3 fruit fly cellular contexts compared by ENCODE assay signal in the genomic region with DNA sequence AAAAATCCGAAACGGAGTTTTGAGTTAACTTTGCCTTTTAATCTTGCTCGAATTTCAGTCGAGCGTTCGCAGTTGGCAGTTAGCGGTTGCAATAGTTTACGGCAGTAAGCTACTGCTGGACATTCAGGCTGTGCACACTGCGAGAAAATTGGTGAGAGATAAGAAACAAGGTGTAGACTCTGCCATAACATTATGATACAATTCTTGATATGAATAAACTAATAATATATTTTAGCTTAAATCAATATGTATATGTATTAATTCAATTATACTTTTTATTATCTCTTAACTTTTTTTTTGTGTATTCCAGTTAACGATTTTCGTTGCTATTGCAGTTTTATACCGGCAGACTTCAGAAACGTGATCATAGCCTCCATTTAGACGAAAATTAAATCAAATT.
TF ChIP-seq lines count a peak whose summit lies in the region.

No protein-coding gene starts in this region.

- TF ChIP-seq CTCF in whole organism, embryonic (GFP tag; optimal IDR thresholded peaks at IDR 0.05; lab: Kevin White, UChicago): no peak

TF ChIP-seq in whole organism, embryonic, 481 proteins besides CTCF, POLR2A, EP300 and RAD21:
- peak; percentile 5 for TF ChIP-seq Sox102F (GFP tag; optimal IDR thresholded peaks at IDR 0.05; lab: Kevin White, UChicago)
- peak; percentile 10 for TF ChIP-seq dmrt11E (tag; optimal IDR thresholded peaks at IDR 0.05; lab: Kevin White, UChicago)
- TF ChIP-seq CG1832 (GFP tag; optimal IDR thresholded peaks at IDR 0.05; lab: Kevin White, UChicago): no peak
- peak; percentile 25 for TF ChIP-seq phol (tag; optimal IDR thresholded peaks at IDR 0.05; lab: Kevin White, UChicago)
- peak; percentile 48 for TF ChIP-seq gem (tag; optimal IDR thresholded peaks at IDR 0.05; lab: Kevin White, UChicago)
- TF ChIP-seq Nf-YB (GFP tag; optimal IDR thresholded peaks at IDR 0.05; lab: Kevin White, UChicago): no peak
- no peak for TF ChIP-seq CG12769 (tag; optimal IDR thresholded peaks at IDR 0.05; lab: Kevin White, UChicago)
- 0 out of 3 replicates have a peak, but pooled peaks have one; percentile 13 for TF ChIP-seq ase (GFP tag; IDR thresholded peaks at IDR 0.05; lab: Robert Waterston, UW)
- TF ChIP-seq CG31441 (GFP tag; IDR thresholded peaks at IDR 0.05; lab: Robert Waterston, UW): 0 out of 2 replicates have a peak, but pooled peaks have one; percentile 19
- peak; percentile 36 for TF ChIP-seq zen (tag; optimal IDR thresholded peaks at IDR 0.05; lab: Kevin White, UChicago)
- TF ChIP-seq CG9727 (GFP tag; optimal IDR thresholded peaks at IDR 0.05; lab: Kevin White, UChicago): peak; percentile 2
- no peak for TF ChIP-seq NK7.1 (GFP tag; optimal IDR thresholded peaks at IDR 0.05; lab: Kevin White, UChicago)
- TF ChIP-seq gsb-n (tag; optimal IDR thresholded peaks at IDR 0.05; lab: Kevin White, UChicago): peak; percentile 7
- 0 out of 2 replicates have a peak, but pooled peaks have one; percentile 31 for TF ChIP-seq HLH3B (GFP tag; IDR thresholded peaks at IDR 0.05; lab: Robert Waterston, UW)
- peak; percentile 84 for TF ChIP-seq Drgx (GFP tag; IDR thresholded peaks at IDR 0.05; lab: Robert Waterston, UW)
- peak; percentile 20 for TF ChIP-seq CG8388 (GFP tag; optimal IDR thresholded peaks at IDR 0.05; lab: Kevin White, UChicago)
- TF ChIP-seq ranshi (GFP tag; IDR thresholded peaks at IDR 0.05; lab: Robert Waterston, UW): no peak
- peak; percentile 36 for TF ChIP-seq dmrt99B (tag; optimal IDR thresholded peaks at IDR 0.05; lab: Kevin White, UChicago)
- TF ChIP-seq Xrp1 (GFP tag; IDR thresholded peaks at IDR 0.05; lab: Robert Waterston, UW): 0 out of 2 replicates have a peak, but pooled peaks have one; percentile 10
- peak; percentile 13; the same call in 1 of the 2 replicates for TF ChIP-seq sisA (GFP tag; IDR thresholded peaks at IDR 0.05; lab: Robert Waterston, UW)
- 0 out of 2 replicates have a peak, but pooled peaks have one; percentile 33 for TF ChIP-seq Ptx1 (GFP tag; IDR thresholded peaks at IDR 0.05; lab: Robert Waterston, UW)
- TF ChIP-seq klu (GFP tag; IDR thresholded peaks at IDR 0.05; lab: Robert Waterston, UW): no peak

TF ChIP-seq in whole organism, prepupa, 60 proteins besides CTCF, POLR2A, EP300 and RAD21 (continues in another document):
- no peak for TF ChIP-seq CG6854 (GFP tag; optimal IDR thresholded peaks at IDR 0.05; lab: Kevin White, UChicago)
- TF ChIP-seq CG10669 (GFP tag; optimal IDR thresholded peaks at IDR 0.05; lab: Kevin White, UChicago): peak; percentile 41
- peak; percentile 58 for TF ChIP-seq CG3919 (GFP tag; optimal IDR thresholded peaks at IDR 0.05; lab: Kevin White, UChicago)
- peak; percentile 53; the same call in 1 of the 2 replicates for TF ChIP-seq CG11294 (GFP tag; IDR thresholded peaks at IDR 0.05; lab: Robert Waterston, UW)
- peak; percentile 61 for TF ChIP-seq CG4318 (GFP tag; optimal IDR thresholded peaks at IDR 0.05; lab: Kevin White, UChicago)
- peak; percentile 87 for TF ChIP-seq Eip78C (GFP tag; lab: Kevin White, UChicago)
- no peak for TF ChIP-seq Blimp-1 (GFP tag; optimal IDR thresholded peaks at IDR 0.05; lab: Kevin White, UChicago)
- no peak for TF ChIP-seq vri (GFP tag; optimal IDR thresholded peaks at IDR 0.05; lab: Kevin White, UChicago)
- TF ChIP-seq fkh (GFP tag; optimal IDR thresholded peaks at IDR 0.05; lab: Kevin White, UChicago): no peak
- peak; percentile 33 for TF ChIP-seq CG11762 (GFP tag; optimal IDR thresholded peaks at IDR 0.05; lab: Kevin White, UChicago; ENCODE audit: insufficient read depth)
- TF ChIP-seq CG7368 (GFP tag; optimal IDR thresholded peaks at IDR 0.05; lab: Kevin White, UChicago): peak; percentile 19
- TF ChIP-seq CG6792 (GFP tag; optimal IDR thresholded peaks at IDR 0.05; lab: Kevin White, UChicago): peak; percentile 24
- no peak for TF ChIP-seq CG8319 (GFP tag; optimal IDR thresholded peaks at IDR 0.05; lab: Kevin White, UChicago)
- TF ChIP-seq lz (GFP tag; optimal IDR thresholded peaks at IDR 0.05; lab: Kevin White, UChicago): no peak
- TF ChIP-seq CG6276 (GFP tag; optimal IDR thresholded peaks at IDR 0.05; lab: Kevin White, UChicago): peak; percentile 74
- no peak for TF ChIP-seq Hr39 (GFP tag; optimal IDR thresholded peaks at IDR 0.05; lab: Kevin White, UChicago)
- TF ChIP-seq Ets96B (tag; optimal IDR thresholded peaks at IDR 0.05; lab: Kevin White, UChicago): peak; percentile 26
- TF ChIP-seq svp (GFP tag; lab: Kevin White, UChicago): peak; percentile 61
- no peak for TF ChIP-seq cyc (GFP tag; optimal IDR thresholded peaks at IDR 0.05; lab: Kevin White, UChicago)
- no peak for TF ChIP-seq Hr38 (GFP tag; optimal IDR thresholded peaks at IDR 0.05; lab: Kevin White, UChicago)
- peak in 1 of 2 experiments; percentile 17 for TF ChIP-seq ss (GFP tag; optimal IDR thresholded peaks at IDR 0.05; lab: Kevin White, UChicago)
- TF ChIP-seq fd85E (GFP tag; optimal IDR thresholded peaks at IDR 0.05; lab: Kevin White, UChicago): no peak
- TF ChIP-seq Sox15 (GFP tag; optimal IDR thresholded peaks at IDR 0.05; lab: Kevin White, UChicago): no peak
- peak in 1 of 2 experiments; percentile 62 for TF ChIP-seq salr (GFP tag; optimal IDR thresholded peaks at IDR 0.05; lab: Kevin White, UChicago)
- peak; percentile 7 for TF ChIP-seq dsx (GFP tag; optimal IDR thresholded peaks at IDR 0.05; lab: Kevin White, UChicago; ENCODE audit: poor library complexity, severe bottlenecking)
- peak; percentile 70 for TF ChIP-seq Gug (GFP tag; IDR thresholded peaks at IDR 0.05; lab: Robert Waterston, UW)
- TF ChIP-seq Ets21C (GFP tag; optimal IDR thresholded peaks at IDR 0.05; lab: Kevin White, UChicago): no peak
- TF ChIP-seq CG11902 (GFP tag; optimal IDR thresholded peaks at IDR 0.05; lab: Kevin White, UChicago): no peak
- no peak for TF ChIP-seq Eip93F (GFP tag; optimal IDR thresholded peaks at IDR 0.05; lab: Kevin White, UChicago)
- peak; percentile 35 for TF ChIP-seq CG6808 (GFP tag; optimal IDR thresholded peaks at IDR 0.05; lab: Kevin White, UChicago)
- TF ChIP-seq topi (GFP tag; optimal IDR thresholded peaks at IDR 0.05; lab: Kevin White, UChicago): no peak
- TF ChIP-seq spab (GFP tag; optimal IDR thresholded peaks at IDR 0.05; lab: Kevin White, UChicago): peak; percentile 8
- TF ChIP-seq Hr4 (GFP tag; optimal IDR thresholded peaks at IDR 0.05; lab: Kevin White, UChicago): peak; percentile 65

TF ChIP-seq in whole organism, pupa, 21 proteins besides CTCF, POLR2A, EP300 and RAD21:
- TF ChIP-seq gl (tag; optimal IDR thresholded peaks at IDR 0.05; lab: Kevin White, UChicago) (no peak), CG9948 (tag; optimal IDR thresholded peaks at IDR 0.05; lab: Kevin White, UChicago) (peak; percentile 40), rn (GFP tag; IDR thresholded peaks at IDR 0.05; lab: Robert Waterston, UW) (peak; percentile 52), Pif1A (GFP tag; optimal IDR thresholded peaks at IDR 0.05; lab: Kevin White, UChicago) (peak; percentile 50), CG12605 (GFP tag; IDR thresholded peaks at IDR 0.05; lab: Robert Waterston, UW) (peak; percentile 57), CG8159 (tag; optimal IDR thresholded peaks at IDR 0.05; lab: Kevin White, UChicago) (peak; percentile 47), CG8301 (tag; optimal IDR thresholded peaks at IDR 0.05; lab: Kevin White, UChicago) (peak; percentile 57), CG14655 (GFP tag; optimal IDR thresholded peaks at IDR 0.05; lab: Kevin White, UChicago) (peak; percentile 54), CG13204 (GFP tag; optimal IDR thresholded peaks at IDR 0.05; lab: Kevin White, UChicago) (no peak), CG10348 (GFP tag; IDR thresholded peaks at IDR 0.05; lab: Robert Waterston, UW) (0 out of 2 replicates have a peak, but pooled peaks have one; percentile 23), CG34367 (tag; optimal IDR thresholded peaks at IDR 0.05; lab: Kevin White, UChicago) (no peak), Ets98B (GFP tag; IDR thresholded peaks at IDR 0.05; lab: Robert Waterston, UW) (peak; percentile 86), Snoo (tag; optimal IDR thresholded peaks at IDR 0.05; lab: Kevin White, UChicago) (no peak), EcR (GFP tag; optimal IDR thresholded peaks at IDR 0.05; lab: Kevin White, UChicago) (no peak), CG17806 (tag; optimal IDR thresholded peaks at IDR 0.05; lab: Kevin White, UChicago) (peak; percentile 32), fd96Ca (GFP tag; IDR thresholded peaks at IDR 0.05; lab: Robert Waterston, UW) (peak; percentile 79), Pif1B (GFP tag; optimal IDR thresholded peaks at IDR 0.05; lab: Kevin White, UChicago) (peak; percentile 42), CG32121 (GFP tag; IDR thresholded peaks at IDR 0.05; lab: Robert Waterston, UW) (peak; percentile 90), D1 (tag; optimal IDR thresholded peaks at IDR 0.05; lab: Kevin White, UChicago) (no peak), CG15710 (tag; optimal IDR thresholded peaks at IDR 0.05; lab: Kevin White, UChicago) (peak; percentile 46), CG4496 (GFP tag; IDR thresholded peaks at IDR 0.05; lab: Robert Waterston, UW) (peak; percentile 77)
TF ChIP-seq in whole organism, pupa: peak in this region for 15.
